Worm (Caenorhabditis elegans): ENCODE data around the gene clp-1.

The clp-1 gene

ce11 chrIII:7972061-7972460 lies 7.7 kb upstream of the clp-1 start, which contains the start of gene F54H12.5:
F54H12.5 (minus strand) TSS chrIII:7972161.
- TF ChIP-seq B0019.2 (GFP tag; conservative IDR thresholded peaks at IDR 0.05), result no peak
- peak; percentile 21 for TF ChIP-seq snpc-3.4 (tag; optimal IDR thresholded peaks at IDR 0.05)
- peak; percentile 31 for TF ChIP-seq hrde-1 (tag; optimal IDR thresholded peaks at IDR 0.05; ENCODE audit: borderline replicate concordance)
- 0 out of 2 replicates have a peak, but pooled peaks have one; percentile 45 for TF ChIP-seq madf-3 (GFP tag; IDR thresholded peaks at IDR 0.05)
- TF ChIP-seq ekl-4 (GFP tag; IDR thresholded peaks at IDR 0.05), result 0 out of 2 replicates have a peak, but pooled peaks have one; percentile 52
- no peak for TF ChIP-seq attf-6 (GFP tag; IDR thresholded peaks at IDR 0.05)
- peak; percentile 10 for TF ChIP-seq F49E8.2 (tag; optimal IDR thresholded peaks at IDR 0.05; ENCODE audit: insufficient read depth)
- no peak for TF ChIP-seq F22D6.2 (tag; optimal IDR thresholded peaks at IDR 0.05)
- TF ChIP-seq madf-6 (GFP tag; IDR thresholded peaks at IDR 0.05), result peak; percentile 39; the same call in 1 of the 2 replicates
- TF ChIP-seq Y56A3A.18 (GFP tag; IDR thresholded peaks at IDR 0.05), result 0 out of 2 replicates have a peak, but pooled peaks have one; percentile 48
- TF ChIP-seq F39B2.1 (GFP tag; IDR thresholded peaks at IDR 0.05), result no peak
- no peak for TF ChIP-seq ceh-91 (GFP tag; IDR thresholded peaks at IDR 0.05)
- TF ChIP-seq Y53G8AR.9 (GFP tag; conservative IDR thresholded peaks at IDR 0.05), result 0 out of 2 replicates have a peak, but pooled peaks have one; percentile 36
- no peak for TF ChIP-seq hlh-12 (tag; optimal IDR thresholded peaks at IDR 0.05)
- TF ChIP-seq efl-1 (GFP tag; optimal IDR thresholded peaks at IDR 0.05), result no peak
- no peak for TF ChIP-seq ama-1 (optimal IDR thresholded peaks at IDR 0.05)
- TF ChIP-seq ama-1 (GFP tag; optimal IDR thresholded peaks at IDR 0.05), result peak in 1 of 2 experiments; percentile 15

- TF ChIP-seq egl-18 (GFP tag; IDR thresholded peaks at IDR 0.05) (no peak), egrh-3 (GFP tag; IDR thresholded peaks at IDR 0.05) (peak; percentile 22; the same call in 1 of the 2 replicates), Y53G8AR.9 (GFP tag; conservative IDR thresholded peaks at IDR 0.05) (no peak)
These were observed 7.1 kb upstream of the clp-1 start for ce11 chrIII:7972687-7973086.

- TF ChIP-seq nhr-80 (tag; optimal IDR thresholded peaks at IDR 0.05) (peak; percentile 94), athp-1 (tag; optimal IDR thresholded peaks at IDR 0.05) (peak; percentile 3), lin-35 (GFP tag; optimal IDR thresholded peaks at IDR 0.05) (peak in 2 of 3 experiments; percentile 3 to 89), sea-2 (GFP tag; IDR thresholded peaks at IDR 0.05) (no peak), F23B12.7 (tag; optimal IDR thresholded peaks at IDR 0.05; ENCODE audit: insufficient read depth) (peak; percentile 57), zfh-2 (GFP tag; conservative IDR thresholded peaks at IDR 0.05) (peak; percentile 89), snpc-1.3 (tag; optimal IDR thresholded peaks at IDR 0.05; ENCODE audit: insufficient read depth) (peak; percentile 11), ZK185.1 (tag; optimal IDR thresholded peaks at IDR 0.05; ENCODE audit: poor library complexity, severe bottlenecking) (peak; percentile 93), tbp1 (GFP tag; optimal IDR thresholded peaks at IDR 0.05) (peak; percentile 70), rcor-1 (GFP tag; IDR thresholded peaks at IDR 0.05) (peak; percentile 67), nfyb-1 (GFP tag; IDR thresholded peaks at IDR 0.05) (peak; percentile 85), ztf-18 (tag; optimal IDR thresholded peaks at IDR 0.05) (peak; percentile 98), ceh-100 (GFP tag; IDR thresholded peaks at IDR 0.05) (peak; percentile 68), repo-1 (tag; optimal IDR thresholded peaks at IDR 0.05) (peak; percentile 41), hmg-1.2 (GFP tag; IDR thresholded peaks at IDR 0.05) (peak; percentile 55), pha-4 (tag; optimal IDR thresholded peaks at IDR 0.05) (no peak), efl-1 (GFP tag; optimal IDR thresholded peaks at IDR 0.05) (peak; percentile 53), attf-5 (GFP tag; optimal IDR thresholded peaks at IDR 0.05) (peak; percentile 88), ama-1 (optimal IDR thresholded peaks at IDR 0.05) (peak; percentile 33), ama-1 (GFP tag; optimal IDR thresholded peaks at IDR 0.05) (no peak), nhr-179 (tag; optimal IDR thresholded peaks at IDR 0.05) (no peak), F22D6.2 (tag; optimal IDR thresholded peaks at IDR 0.05) (no peak), chd-7 (tag; optimal IDR thresholded peaks at IDR 0.05) (no peak), ztf-26 (tag; optimal IDR thresholded peaks at IDR 0.05) (peak; percentile 74), Y53G8AR.9 (GFP tag; conservative IDR thresholded peaks at IDR 0.05) (peak; percentile 78), madf-3 (GFP tag; IDR thresholded peaks at IDR 0.05) (peak; percentile 92), unc-130 (GFP tag; optimal IDR thresholded peaks at IDR 0.05) (peak; percentile 33), nhr-27 (tag; optimal IDR thresholded peaks at IDR 0.05) (no peak), K12H6.12 (tag; optimal IDR thresholded peaks at IDR 0.05) (peak; percentile 52), lsl-1 (GFP tag; optimal IDR thresholded peaks at IDR 0.05) (peak; percentile 72), ets-4 (GFP tag; optimal IDR thresholded peaks at IDR 0.05) (peak; percentile 63)
These were observed 6.5 kb upstream of the clp-1 start, which contains the start of the genes eef-1B.1 and aco-2 for ce11 chrIII:7973201-7973767. eef-1B.1 (minus strand) TSS chrIII:7973386. aco-2 (plus strand) TSS chrIII:7973717.
